Fruit fly (Drosophila melanogaster) Kc167 (cell line): ENCODE results near the gene Sptz.

Experiments used
- Myc ChIP-seq: fragments of >200 bp; optimal IDR thresholded peaks from 2 replicates; lab custom pipeline; 2017; ENCODE audit warnings: missing external identifiers
- Sin3A ChIP-seq: fragments of >200 bp; optimal IDR thresholded peaks from 2 replicates; lab custom pipeline; 2018; ENCODE audit warnings: missing external identifiers
- insv ChIP-seq: fragments of >200 bp; optimal IDR thresholded peaks from 3 replicates; lab custom pipeline; 2018; ENCODE audit warnings: missing external identifiers
- ttk ChIP-seq: sonication (Bioruptor generic); optimal IDR thresholded peaks from 2 replicates; lab custom pipeline; 2017; ENCODE audit warnings: missing external identifiers

- TF ChIP-seq Sin3A (lab: Kevin White, UChicago): no peak
- TF ChIP-seq Myc (lab: Kevin White, UChicago): no peak
- TF ChIP-seq ttk (lab: Kevin White, UChicago): no peak
- no peak for TF ChIP-seq insv (lab: Kevin White, UChicago)
Observed at dm6 chr3R:11437528-11437927, 15.6 kb downstream of the Sptz start, which contains the start of gene CG17230.
